Worm (Caenorhabditis elegans): ENCODE results near the gene mtm-9.
A peak's percentile ranks its signal among the peaks of the same experiment; 100 is the strongest.

Gene mtm-9

ce11 chrV:3756887-3757286 is 13.5 kb downstream of the mtm-9 start, which contains the start of gene gid-7:
gid-7 (minus strand) TSS chrV:3757074.
- TF ChIP-seq ZK546.5 (tag; optimal IDR thresholded peaks at IDR 0.05): no peak
- TF ChIP-seq lsy-2 (tag; optimal IDR thresholded peaks at IDR 0.05): peak in 1 of 2 experiments; percentile 54
- peak; percentile 32 for TF ChIP-seq lin-13 (GFP tag; optimal IDR thresholded peaks at IDR 0.05)
- TF ChIP-seq hlh-30 (tag; optimal IDR thresholded peaks at IDR 0.05; ENCODE audit: insufficient read depth): peak; percentile 70
- no peak for TF ChIP-seq lin-1 (GFP tag; IDR thresholded peaks at IDR 0.05)
- no peak for TF ChIP-seq mxl-3 (GFP tag; optimal IDR thresholded peaks at IDR 0.05)
- TF ChIP-seq nhr-76 (tag; optimal IDR thresholded peaks at IDR 0.05): no peak
- TF ChIP-seq nhr-28 (tag; optimal IDR thresholded peaks at IDR 0.05): peak; percentile 20
- TF ChIP-seq unc-130 (GFP tag; optimal IDR thresholded peaks at IDR 0.05): peak; percentile 2
- TF ChIP-seq aha-1 (tag): peak; percentile 95
- peak; percentile 5 for TF ChIP-seq F49E8.2 (tag; optimal IDR thresholded peaks at IDR 0.05; ENCODE audit: borderline replicate concordance)
- peak; percentile 31 for TF ChIP-seq mep-1 (tag; optimal IDR thresholded peaks at IDR 0.05)
- TF ChIP-seq ceh-28 (tag; optimal IDR thresholded peaks at IDR 0.05): no peak
- TF ChIP-seq hmg-1.1 (GFP tag; IDR thresholded peaks at IDR 0.05): peak; percentile 37; the same call in 1 of the 2 replicates
- TF ChIP-seq hlh-11 (tag; optimal IDR thresholded peaks at IDR 0.05): peak; percentile 67
- 0 out of 2 replicates have a peak, but pooled peaks have one; percentile 26 for TF ChIP-seq Y48G9A.11 (GFP tag; IDR thresholded peaks at IDR 0.05)
- TF ChIP-seq lin-38 (GFP tag; IDR thresholded peaks at IDR 0.05): peak; percentile 56
- TF ChIP-seq dpl-1 (GFP tag; optimal IDR thresholded peaks at IDR 0.05): peak; percentile 63
- peak; percentile 28; the same call in 1 of the 2 replicates for TF ChIP-seq egl-43 (GFP tag; IDR thresholded peaks at IDR 0.05)
- TF ChIP-seq mes-2 (tag; optimal IDR thresholded peaks at IDR 0.05; ENCODE audit: poor library complexity, severe bottlenecking): peak; percentile 65
- TF ChIP-seq daf-16 (GFP tag; optimal IDR thresholded peaks at IDR 0.05): no peak
- peak; percentile 24 for TF ChIP-seq daf-16 (tag; optimal IDR thresholded peaks at IDR 0.05)
- TF ChIP-seq unc-62 (GFP tag; optimal IDR thresholded peaks at IDR 0.05 in 1 of 2): peak in 1 of 2 experiments; percentile 96
- no peak for TF ChIP-seq unc-62 (tag; optimal IDR thresholded peaks at IDR 0.05)

- TF ChIP-seq mes-2 (tag; optimal IDR thresholded peaks at IDR 0.05; ENCODE audit: poor library complexity, severe bottlenecking): peak; percentile 83
- no peak for TF ChIP-seq nhr-6 (tag; optimal IDR thresholded peaks at IDR 0.05)
- no peak for TF ChIP-seq F10B5.3 (tag; optimal IDR thresholded peaks at IDR 0.05)
- no peak for TF ChIP-seq ztf-7 (tag; optimal IDR thresholded peaks at IDR 0.05)
- peak; percentile 52 for TF ChIP-seq hlh-30 (tag; optimal IDR thresholded peaks at IDR 0.05; ENCODE audit: insufficient read depth)
- peak; percentile 95 for TF ChIP-seq dpl-1 (GFP tag; optimal IDR thresholded peaks at IDR 0.05)
- peak; percentile 50 for TF ChIP-seq hlh-11 (tag; optimal IDR thresholded peaks at IDR 0.05)
- peak; percentile 14; the same call in 1 of the 2 replicates for TF ChIP-seq dmd-6 (GFP tag; IDR thresholded peaks at IDR 0.05)
- TF ChIP-seq R02D3.7 (tag; optimal IDR thresholded peaks at IDR 0.05): peak; percentile 88
- TF ChIP-seq ceh-82 (tag; optimal IDR thresholded peaks at IDR 0.05): no peak
- no peak for TF ChIP-seq ceh-28 (tag; optimal IDR thresholded peaks at IDR 0.05)
- TF ChIP-seq rbr-2 (tag; optimal IDR thresholded peaks at IDR 0.05): peak; percentile 39
- TF ChIP-seq lin-13 (GFP tag; optimal IDR thresholded peaks at IDR 0.05): no peak
- peak in 1 of 2 experiments; percentile 63 for TF ChIP-seq hif-1 (tag; optimal IDR thresholded peaks at IDR 0.05)
- TF ChIP-seq pha-4 (GFP tag; IDR thresholded peaks at IDR 0.05): no peak
- TF ChIP-seq pha-4 (tag; optimal IDR thresholded peaks at IDR 0.05): peak; percentile 24
- peak; percentile 97 for TF ChIP-seq Y48G9A.11 (GFP tag; IDR thresholded peaks at IDR 0.05)
- no peak for TF ChIP-seq ZK546.5 (tag; optimal IDR thresholded peaks at IDR 0.05)
- no peak for TF ChIP-seq lir-3 (tag; optimal IDR thresholded peaks at IDR 0.05)
- no peak for TF ChIP-seq vab-7 (GFP tag; IDR thresholded peaks at IDR 0.05)
- TF ChIP-seq nhr-77 (tag; optimal IDR thresholded peaks at IDR 0.05): peak; percentile 35
- TF ChIP-seq zip-11 (GFP tag; IDR thresholded peaks at IDR 0.05): no peak
- TF ChIP-seq madf-5 (GFP tag; IDR thresholded peaks at IDR 0.05): no peak
Measured at ce11 chrV:3759419-3759915, 16.1 kb downstream of the mtm-9 start, which contains the start of gene chk-1. chk-1 (minus strand) TSS chrV:3759469.
